Worm (Caenorhabditis elegans): ENCODE results near the gene lon-1.

DNA sequence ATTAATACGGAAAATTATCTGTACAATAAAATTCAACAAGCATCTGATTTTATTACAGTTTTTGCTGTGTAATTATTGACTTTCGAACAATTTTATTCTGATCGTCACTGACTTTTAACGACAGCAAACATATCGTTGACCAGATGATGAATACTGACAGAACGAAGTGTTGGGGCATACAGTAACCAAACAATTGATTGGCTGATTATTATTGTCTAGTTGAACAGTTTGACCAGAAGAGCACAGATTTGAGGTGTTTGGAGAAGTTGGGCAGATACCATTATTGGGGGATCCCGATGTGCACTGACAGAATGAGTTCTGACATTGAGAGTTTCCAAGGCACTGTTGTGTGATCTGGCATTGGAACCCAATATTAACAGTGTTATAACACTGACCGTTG lies 32.7 kb downstream of the lon-1 start:
- TF ChIP-seq him-1 (tag; optimal IDR thresholded peaks at IDR 0.05) (no peak), dao-5 (tag; optimal IDR thresholded peaks at IDR 0.05) (no peak)
